Fruit fly (Drosophila melanogaster) whole organism, embryonic: ENCODE data around the gene CG8326.
A peak's percentile ranks its signal among the peaks of the same experiment; 100 is the strongest.

Experiments used
- Asciz ChIP-seq: fragments of 200-800 bp; sonication (Bioruptor generic); optimal IDR thresholded peaks from 2 replicates; lab custom pipeline; 2017; ENCODE audit warnings: missing biosample characterization, mild to moderate bottlenecking, missing genetic modification characterization, missing genetic modification reagents
- Bteb2 ChIP-seq: fragments of 200-800 bp; sonication (Bioruptor generic); optimal IDR thresholded peaks from 2 replicates; lab custom pipeline; 2016; ENCODE audit warnings: missing biosample characterization, missing genetic modification characterization
- C15 ChIP-seq: fragments of 200-800 bp; sonication (Bioruptor generic); IDR thresholded peaks from 3 replicates; pipeline ENCODE4 v1.3.6; 2022; ENCODE audit warnings: missing biosample characterization, missing genetic modification characterization
- CG1024 ChIP-seq: fragments of 200-800 bp; sonication (Bioruptor generic); IDR thresholded peaks from 2 replicates; pipeline ENCODE4 v1.3.6; 2022; ENCODE audit warnings: missing biosample characterization, missing genetic modification characterization
- CG11093 ChIP-seq: fragments of 200-800 bp; sonication (Bioruptor generic); IDR thresholded peaks from 3 replicates; pipeline ENCODE4 v1.3.6; 2022; ENCODE audit warnings: missing biosample characterization, missing genetic modification characterization
- CG11398 ChIP-seq: fragments of 200-800 bp; sonication (Bioruptor generic); optimal IDR thresholded peaks from 2 replicates; lab custom pipeline; 2016; ENCODE audit warnings: missing biosample characterization, missing genetic modification characterization
- CG12071 ChIP-seq: fragments of 200-800 bp; sonication (Bioruptor generic); optimal IDR thresholded peaks from 3 replicates; lab custom pipeline; 2018; ENCODE audit warnings: missing biosample characterization, mild to moderate bottlenecking, missing genetic modification characterization
- CG14710 ChIP-seq: fragments of 200-800 bp; sonication (Bioruptor generic); optimal IDR thresholded peaks from 3 replicates; lab custom pipeline; 2019; ENCODE audit warnings: missing biosample characterization, mild to moderate bottlenecking, missing genetic modification characterization, moderate library complexity
- CG1529 ChIP-seq: fragments of 200-800 bp; sonication (Bioruptor generic); optimal IDR thresholded peaks from 3 replicates; lab custom pipeline; 2018; ENCODE audit warnings: missing biosample characterization, missing genetic modification characterization
- CG15479 ChIP-seq: fragments of 200-800 bp; sonication (Bioruptor generic); optimal IDR thresholded peaks from 3 replicates; lab custom pipeline; 2019; ENCODE audit warnings: missing biosample characterization, mild to moderate bottlenecking, missing genetic modification characterization, moderate library complexity
- CG1603 ChIP-seq: fragments of 200-800 bp; sonication (Bioruptor generic); optimal IDR thresholded peaks from 2 replicates; lab custom pipeline; 2019; ENCODE audit warnings: missing biosample characterization, mild to moderate bottlenecking, missing genetic modification characterization, moderate library complexity
- CG17361 ChIP-seq: fragments of 200-800 bp; sonication (Bioruptor generic); IDR thresholded peaks from 3 replicates; pipeline ENCODE4 v1.3.6; 2022; ENCODE audit warnings: missing biosample characterization, missing genetic modification characterization
- CG18764 ChIP-seq: fragments of 200-800 bp; sonication (Bioruptor generic); optimal IDR thresholded peaks from 3 replicates; lab custom pipeline; 2016; ENCODE audit warnings: missing biosample characterization, missing genetic modification characterization
- CG2116 ChIP-seq: fragments of 200-800 bp; sonication (Bioruptor generic); optimal IDR thresholded peaks from 3 replicates; lab custom pipeline; 2018; ENCODE audit warnings: missing biosample characterization, mild to moderate bottlenecking, missing genetic modification characterization
- CG31224 ChIP-seq: fragments of 200-800 bp; sonication (Bioruptor generic); IDR thresholded peaks from 2 replicates; pipeline ENCODE4 v1.3.6; 2022; ENCODE audit warnings: missing biosample characterization, missing genetic modification characterization
- CG4707 ChIP-seq: fragments of 200-800 bp; sonication (Bioruptor generic); optimal IDR thresholded peaks from 2 replicates; lab custom pipeline; 2018; ENCODE audit warnings: missing biosample characterization, mild to moderate bottlenecking, missing genetic modification characterization, moderate library complexity
- CG6272 ChIP-seq: fragments of 200-800 bp; sonication (Bioruptor generic); IDR thresholded peaks from 2 replicates; pipeline ENCODE4 v1.3.6; 2022; ENCODE audit warnings: missing biosample characterization, missing genetic modification characterization
- CG8765 ChIP-seq: fragments of 200-800 bp; sonication (Bioruptor generic); IDR thresholded peaks from 2 replicates; pipeline ENCODE4 v1.3.6; 2022; ENCODE audit warnings: missing biosample characterization, missing genetic modification characterization
- CG9932 ChIP-seq: fragments of 200-800 bp; sonication (Bioruptor generic); IDR thresholded peaks from 2 replicates; pipeline ENCODE4 v1.3.6; 2022; ENCODE audit warnings: missing biosample characterization, missing genetic modification characterization
- Camta ChIP-seq: fragments of 200-800 bp; sonication (Bioruptor generic); optimal IDR thresholded peaks from 2 replicates; lab custom pipeline; 2016; ENCODE audit warnings: missing biosample characterization, missing genetic modification characterization
- Deaf1 ChIP-seq: fragments of 200-800 bp; optimal IDR thresholded peaks from 3 replicates; lab custom pipeline; 2019; ENCODE audit warnings: missing biosample characterization, mild to moderate bottlenecking, missing genetic modification characterization, moderate library complexity
- Dll ChIP-seq: fragments of 200-800 bp; sonication (Bioruptor generic); IDR thresholded peaks from 4 replicates; pipeline ENCODE4 v1.3.6; 2022; ENCODE audit warnings: missing biosample characterization, missing genetic modification characterization; ENCODE audit not compliant: partially characterized antibody
- Drgx ChIP-seq: fragments of 200-800 bp; sonication (Bioruptor generic); IDR thresholded peaks from 2 replicates; pipeline ENCODE4 v1.3.6; 2022; ENCODE audit warnings: missing biosample characterization, missing genetic modification characterization
- Fer1 ChIP-seq: fragments of 200-800 bp; sonication (Bioruptor generic); optimal IDR thresholded peaks from 2 replicates; lab custom pipeline; 2017; ENCODE audit warnings: missing biosample characterization, mild to moderate bottlenecking, missing genetic modification characterization
- Gsc ChIP-seq: fragments of 200-800 bp; sonication (Bioruptor generic); IDR thresholded peaks from 2 replicates; pipeline ENCODE4 v1.3.6; 2022; ENCODE audit warnings: missing biosample characterization, missing genetic modification characterization
- H15 ChIP-seq: fragments of 200-800 bp; sonication (Bioruptor generic); IDR thresholded peaks from 3 replicates; pipeline ENCODE4 v1.3.6; 2022; ENCODE audit warnings: missing biosample characterization, missing genetic modification characterization
- HmgZ ChIP-seq: fragments of 200-800 bp; sonication (Bioruptor generic); optimal IDR thresholded peaks from 2 replicates; lab custom pipeline; 2018; ENCODE audit warnings: missing biosample characterization, mild to moderate bottlenecking, missing genetic modification characterization
- Hr39 ChIP-seq: fragments of >200 bp; optimal IDR thresholded peaks from 2 replicates; lab custom pipeline; 2017
- Lhr ChIP-seq: fragments of 200-800 bp; sonication (Bioruptor generic); optimal IDR thresholded peaks from 3 replicates; lab custom pipeline; 2017; ENCODE audit warnings: mild to moderate bottlenecking, missing biosample characterization, missing genetic modification reagents, missing genetic modification characterization
- Mad ChIP-seq: fragments of 200-800 bp; sonication (Bioruptor generic); optimal IDR thresholded peaks from 2 replicates; lab custom pipeline; 2016; ENCODE audit warnings: missing biosample characterization, missing genetic modification characterization
- Mrtf ChIP-seq: fragments of 200-800 bp; sonication (Bioruptor generic); IDR thresholded peaks from 3 replicates; pipeline ENCODE4 v1.3.6; 2022; ENCODE audit warnings: missing biosample characterization, missing genetic modification characterization
- NFAT ChIP-seq: fragments of 200-800 bp; sonication (Bioruptor generic); IDR thresholded peaks from 2 replicates; pipeline ENCODE4 v1.3.6; 2022; ENCODE audit warnings: missing biosample characterization, missing genetic modification characterization
- Opbp ChIP-seq: fragments of 200-800 bp; sonication (Bioruptor generic); IDR thresholded peaks from 3 replicates; pipeline ENCODE4 v1.3.6; 2022; ENCODE audit warnings: missing biosample characterization, missing genetic modification characterization; ENCODE audit not compliant: partially characterized antibody
- Spps ChIP-seq: fragments of 200-800 bp; sonication (Bioruptor generic); optimal IDR thresholded peaks from 2 replicates; lab custom pipeline; 2018; ENCODE audit warnings: missing biosample characterization, mild to moderate bottlenecking, missing genetic modification characterization
- bsh ChIP-seq, 2 experiments: fragments of 200-800 bp; sonication (Bioruptor generic); optimal IDR thresholded peaks; 2 replicates each; lab custom pipeline; 2017 to 2018; ENCODE audit warnings: mild to moderate bottlenecking in 2 of 2, missing biosample characterization in 2 of 2, missing genetic modification characterization in 2 of 2, moderate library complexity in 1 of 2
- ci ChIP-seq: fragments of 200-800 bp; sonication (Bioruptor generic); IDR thresholded peaks from 3 replicates; pipeline ENCODE4 v1.3.6; 2022; ENCODE audit warnings: missing biosample characterization, missing genetic modification characterization
- eve ChIP-seq, 2 experiments: fragments of >200 bp; optimal IDR thresholded peaks; 2 replicates each; lab custom pipeline; 2017; ENCODE audit warnings: missing biosample characterization in 2 of 2, missing genetic modification characterization in 2 of 2
- fru ChIP-seq: fragments of >200 bp; optimal IDR thresholded peaks from 2 replicates; lab custom pipeline; 2017
- grn ChIP-seq: fragments of 200-800 bp; sonication (Bioruptor generic); optimal IDR thresholded peaks from 3 replicates; lab custom pipeline; 2017; ENCODE audit warnings: missing biosample characterization, missing genetic modification characterization
- hb ChIP-seq: fragments of 200-800 bp; sonication (Bioruptor generic); IDR thresholded peaks from 3 replicates; pipeline ENCODE4 v1.3.6; 2022; ENCODE audit warnings: missing biosample characterization, missing genetic modification characterization; ENCODE audit not compliant: partially characterized antibody
- insv ChIP-seq, 2 experiments: fragments of 200-800 bp; sonication (Bioruptor generic); optimal IDR thresholded peaks; 3 replicates each; lab custom pipeline; 2016 to 2018; ENCODE audit warnings: missing biosample characterization in 2 of 2, missing genetic modification characterization in 2 of 2
- maf-S ChIP-seq: fragments of 200-800 bp; sonication (Bioruptor generic); optimal IDR thresholded peaks from 2 replicates; lab custom pipeline; 2016; ENCODE audit warnings: missing biosample characterization, missing genetic modification characterization
- mld ChIP-seq: fragments of 200-800 bp; sonication (Bioruptor generic); IDR thresholded peaks from 3 replicates; pipeline ENCODE4 v1.3.6; 2022; ENCODE audit warnings: missing biosample characterization, missing genetic modification characterization; ENCODE audit not compliant: partially characterized antibody
- nom ChIP-seq: fragments of 200-800 bp; sonication (Bioruptor generic); optimal IDR thresholded peaks from 2 replicates; lab custom pipeline; 2017; ENCODE audit warnings: missing biosample characterization, missing genetic modification characterization, mild to moderate bottlenecking, moderate library complexity, missing genetic modification reagents
- pros ChIP-seq: fragments of 200-800 bp; sonication (Bioruptor generic); optimal IDR thresholded peaks from 3 replicates; lab custom pipeline; 2019; ENCODE audit warnings: missing biosample characterization, mild to moderate bottlenecking, missing genetic modification characterization, moderate library complexity
- ro ChIP-seq: fragments of 200-800 bp; sonication (Bioruptor generic); IDR thresholded peaks from 2 replicates; pipeline ENCODE4 v1.3.6; 2022; ENCODE audit warnings: missing biosample characterization, missing genetic modification characterization
- row ChIP-seq: fragments of 200-800 bp; sonication (Bioruptor generic); IDR thresholded peaks from 3 replicates; pipeline ENCODE4 v1.3.6; 2022; ENCODE audit warnings: missing biosample characterization, missing genetic modification characterization
- slbo ChIP-seq: fragments of 200-800 bp; sonication (Bioruptor generic); IDR thresholded peaks from 2 replicates; pipeline ENCODE4 v1.3.6; 2022; ENCODE audit warnings: missing biosample characterization, missing genetic modification characterization
- tgo ChIP-seq: fragments of 200-800 bp; sonication (Bioruptor generic); IDR thresholded peaks from 3 replicates; pipeline ENCODE4 v1.3.6; 2022; ENCODE audit warnings: missing biosample characterization, missing genetic modification characterization
- unc-4 ChIP-seq: fragments of 200-800 bp; sonication (Bioruptor generic); IDR thresholded peaks from 2 replicates; pipeline ENCODE4 v1.3.6; 2022; ENCODE audit warnings: missing biosample characterization, missing genetic modification characterization; ENCODE audit not compliant: partially characterized antibody
- yki ChIP-seq: fragments of >200 bp; optimal IDR thresholded peaks from 3 replicates; lab custom pipeline; 2018

Gene CG8326

DNA sequence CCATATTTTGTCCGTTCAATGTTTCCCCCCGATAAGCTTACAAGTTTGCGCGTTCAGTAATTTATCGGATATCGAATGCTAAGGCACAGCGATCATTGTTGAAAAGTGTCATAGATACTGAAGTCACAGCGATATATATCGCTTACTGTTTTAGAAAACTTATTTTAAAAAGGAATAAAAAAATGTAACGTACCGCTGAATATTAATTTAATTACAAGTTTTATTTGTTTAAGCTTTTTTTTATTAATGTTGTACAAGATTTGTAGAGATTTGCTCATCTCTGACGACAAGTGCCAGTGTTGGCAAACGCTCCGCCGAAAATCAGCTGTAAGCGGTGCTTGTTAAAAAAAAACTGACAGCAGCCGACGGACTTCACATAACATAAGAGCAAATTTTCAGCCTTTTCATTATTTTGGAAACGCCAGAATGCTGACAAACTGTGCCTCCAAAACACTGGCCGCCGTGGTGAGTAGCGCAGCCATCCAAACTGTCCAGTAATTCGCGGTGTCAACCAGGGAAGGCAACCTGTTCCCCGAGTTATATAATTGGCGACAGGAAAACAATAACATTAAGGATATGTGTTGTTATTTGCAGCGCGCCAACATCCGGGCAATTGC, 2.8 kb upstream of the CG8326 start, which contains the start of the genes corolla and ND-24 (continued):
- TF ChIP-seq CG17361 (GFP tag; lab: Robert Waterston, UW): peak; percentile 84; the same call in 2 of the 3 replicates
- peak; percentile 79 for TF ChIP-seq CG11093
- peak; percentile 75 for TF ChIP-seq HmgZ (tag; lab: Kevin White, UChicago)
- peak; percentile 95 for TF ChIP-seq slbo (GFP tag; lab: Robert Waterston, UW)
- TF ChIP-seq yki (lab: Kevin White, UChicago): no peak
- peak; percentile 95 for TF ChIP-seq Dll
- TF ChIP-seq tgo (GFP tag; lab: Robert Waterston, UW): peak; percentile 91
- TF ChIP-seq ci: peak; percentile 84
- TF ChIP-seq NFAT (GFP tag; lab: Robert Waterston, UW): peak; percentile 81
- no peak for TF ChIP-seq pros (GFP tag; lab: Kevin White, UChicago)
- TF ChIP-seq CG6272 (GFP tag; lab: Robert Waterston, UW): peak; percentile 91
- TF ChIP-seq fru (lab: Kevin White, UChicago): no peak
- no peak for TF ChIP-seq CG4707 (GFP tag; lab: Kevin White, UChicago)
- peak; percentile 52 for TF ChIP-seq CG1529 (GFP tag; lab: Kevin White, UChicago)
- TF ChIP-seq eve (GFP tag; optimal IDR thresholded peaks at IDR 0.05; lab: Kevin White, UChicago): no peak
- peak; percentile 85 for TF ChIP-seq Camta (GFP tag; lab: Kevin White, UChicago)
- peak; percentile 61; the same call in 1 of the 2 replicates for TF ChIP-seq ro (GFP tag; lab: Robert Waterston, UW)
- peak; percentile 59 for TF ChIP-seq Spps
- TF ChIP-seq Bteb2: peak; percentile 88
- TF ChIP-seq insv (GFP tag; optimal IDR thresholded peaks at IDR 0.05; lab: Kevin White, UChicago): no peak
- peak; percentile 71 for TF ChIP-seq Mrtf (GFP tag; lab: Robert Waterston, UW)
- TF ChIP-seq H15: peak; percentile 86
- no peak for TF ChIP-seq Deaf1 (tag; lab: Kevin White, UChicago)
- no peak for TF ChIP-seq CG12071
- TF ChIP-seq Opbp: peak; percentile 81; the same call in 2 of the 3 replicates
- TF ChIP-seq nom (GFP tag; lab: Kevin White, UChicago): peak; percentile 31
- peak; percentile 92 for TF ChIP-seq CG14710
- TF ChIP-seq Gsc: no peak
- peak in 1 of 2 experiments; percentile 85 for TF ChIP-seq bsh (GFP tag; optimal IDR thresholded peaks at IDR 0.05; lab: Kevin White, UChicago)
- no peak for TF ChIP-seq Asciz (GFP tag; lab: Kevin White, UChicago)
- TF ChIP-seq CG31224 (GFP tag; lab: Robert Waterston, UW): peak; percentile 78
- TF ChIP-seq Fer1 (GFP tag; lab: Kevin White, UChicago): peak; percentile 77
- TF ChIP-seq C15: 0 out of 3 replicates have a peak, but pooled peaks have one; percentile 50
- no peak for TF ChIP-seq grn (GFP tag; lab: Kevin White, UChicago)
- TF ChIP-seq Lhr (GFP tag; lab: Kevin White, UChicago): peak; percentile 45
- TF ChIP-seq CG1603 (tag; lab: Kevin White, UChicago): peak; percentile 65
- TF ChIP-seq CG2116 (GFP tag; lab: Kevin White, UChicago): peak; percentile 89
- peak; percentile 78; the same call in 1 of the 2 replicates for TF ChIP-seq CG8765 (GFP tag; lab: Robert Waterston, UW)
- peak; percentile 94 for TF ChIP-seq CG9932 (GFP tag; lab: Robert Waterston, UW)
- no peak for TF ChIP-seq mld (GFP tag; lab: Robert Waterston, UW)
- no peak for TF ChIP-seq CG15479 (GFP tag; lab: Kevin White, UChicago)
- TF ChIP-seq Hr39 (lab: Kevin White, UChicago): no peak
- peak; percentile 84 for TF ChIP-seq hb
- peak; percentile 92 for TF ChIP-seq unc-4
- peak; percentile 94 for TF ChIP-seq row (GFP tag; lab: Robert Waterston, UW)
- TF ChIP-seq maf-S (GFP tag; lab: Kevin White, UChicago): peak; percentile 83
- peak; percentile 75 for TF ChIP-seq CG18764
- TF ChIP-seq Mad (GFP tag; lab: Kevin White, UChicago): peak; percentile 72
- TF ChIP-seq CG11398 (GFP tag; lab: Kevin White, UChicago): peak; percentile 31
- TF ChIP-seq Drgx: peak; percentile 72
- TF ChIP-seq CG1024 (GFP tag; lab: Robert Waterston, UW): peak; percentile 77
